Worm (Caenorhabditis elegans): ENCODE results near the gene zmp-4.

Gene zmp-4

DNA sequence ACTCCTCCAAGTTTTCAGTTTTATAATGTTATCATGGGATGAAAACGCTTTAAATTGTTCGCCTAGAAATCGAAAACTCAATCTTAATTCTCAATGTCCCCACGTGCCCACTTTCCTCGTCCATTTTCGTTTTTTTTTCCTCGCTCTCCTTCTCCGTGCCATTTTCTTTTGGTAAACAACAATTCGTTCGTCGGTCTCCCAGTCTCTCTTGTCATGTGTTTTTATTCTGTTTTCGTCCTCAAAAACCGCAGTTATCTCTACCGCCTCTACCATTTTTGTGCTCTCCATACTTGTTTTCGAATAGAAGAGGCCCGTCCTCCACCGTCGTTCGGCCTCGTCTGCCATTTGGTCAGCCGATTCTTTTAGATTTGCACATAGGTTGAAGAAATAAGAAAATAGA, 27.2 kb upstream of the zmp-4 start:
- peak in 1 of 2 experiments; percentile 6 for TF ChIP-seq ztf-11 (tag; optimal IDR thresholded peaks at IDR 0.05)
- peak in 1 of 2 experiments; percentile 35 for TF ChIP-seq lsy-2 (tag; optimal IDR thresholded peaks at IDR 0.05)
- TF ChIP-seq mab-9 (GFP tag; IDR thresholded peaks at IDR 0.05), result no peak
- TF ChIP-seq ceh-63 (GFP tag; optimal IDR thresholded peaks at IDR 0.05), result no peak
- peak; percentile 45 for TF ChIP-seq snu-23 (GFP tag; optimal IDR thresholded peaks at IDR 0.05)
- TF ChIP-seq mep-1 (tag; optimal IDR thresholded peaks at IDR 0.05), result peak; percentile 48
- peak; percentile 6 to 15 (median 6) for TF ChIP-seq dpl-1 (GFP tag; optimal IDR thresholded peaks at IDR 0.05)
- TF ChIP-seq tbx-2 (tag; optimal IDR thresholded peaks at IDR 0.05), result peak; percentile 8
- peak; percentile 2 to 8 for TF ChIP-seq efl-1 (optimal IDR thresholded peaks at IDR 0.05)
- peak in 1 of 2 experiments; percentile 74 for TF ChIP-seq efl-1 (GFP tag; optimal IDR thresholded peaks at IDR 0.05 in 1 of 2)
- TF ChIP-seq pax-3 (tag; optimal IDR thresholded peaks at IDR 0.05), result peak; percentile 51
- TF ChIP-seq elt-2 (tag; optimal IDR thresholded peaks at IDR 0.05), result no peak
- peak; percentile 36 for TF ChIP-seq ama-1 (optimal IDR thresholded peaks at IDR 0.05)
- TF ChIP-seq mdl-1 (tag; optimal IDR thresholded peaks at IDR 0.05), result peak in 1 of 2 experiments; percentile 70
- TF ChIP-seq ceh-88 (GFP tag; IDR thresholded peaks at IDR 0.05), result 0 out of 2 replicates have a peak, but pooled peaks have one; percentile 7
- TF ChIP-seq C16A3.4 (tag; optimal IDR thresholded peaks at IDR 0.05), result peak; percentile 29
- peak; percentile 83 for TF ChIP-seq blmp-1 (tag; optimal IDR thresholded peaks at IDR 0.05)
- peak; percentile 77 for TF ChIP-seq lin-14 (GFP tag; optimal IDR thresholded peaks at IDR 0.05)
- peak; percentile 0 for TF ChIP-seq fkh-8 (tag; optimal IDR thresholded peaks at IDR 0.05)
- no peak for TF ChIP-seq zip-4 (GFP tag; optimal IDR thresholded peaks at IDR 0.05)
- peak; percentile 21 to 52 for TF ChIP-seq lin-35 (GFP tag; optimal IDR thresholded peaks at IDR 0.05)
- peak; percentile 23 for TF ChIP-seq nhr-20 (tag; optimal IDR thresholded peaks at IDR 0.05)
- no peak for TF ChIP-seq nhr-11 (tag; optimal IDR thresholded peaks at IDR 0.05)

DNA sequence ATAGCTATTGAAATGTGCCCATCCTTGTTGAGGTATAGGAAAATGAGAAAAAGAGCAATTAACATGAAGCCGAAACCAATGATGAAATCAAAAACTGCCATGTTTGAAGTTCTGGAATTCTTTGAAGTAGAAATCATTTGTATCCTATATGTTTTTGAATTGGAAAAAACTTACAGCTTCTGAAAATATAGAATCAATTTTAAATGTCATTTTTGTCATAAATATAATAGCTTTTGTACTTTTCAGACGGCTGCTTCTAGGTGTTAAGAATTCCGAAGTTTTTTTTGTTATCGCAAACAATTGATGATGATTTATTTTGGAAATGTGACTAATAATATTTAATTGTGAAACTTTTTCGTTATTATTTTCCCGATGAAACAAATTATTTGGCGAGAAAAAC, 25.6 kb upstream of the zmp-4 start, which contains the start of gene C30G7.4:
Gene C30G7.4, minus strand, starts transcription at position 101 of the 400 bp plus-strand sequence.
- TF ChIP-seq pax-3 (tag; optimal IDR thresholded peaks at IDR 0.05) (no peak), nhr-85 (tag) (no peak), nhr-71 (tag; optimal IDR thresholded peaks at IDR 0.05) (no peak), C34B4.2 (tag; optimal IDR thresholded peaks at IDR 0.05) (no peak), sox-4 (tag; optimal IDR thresholded peaks at IDR 0.05) (no peak), F16B12.6 (tag; optimal IDR thresholded peaks at IDR 0.05) (no peak), lin-39 (tag; optimal IDR thresholded peaks at IDR 0.05) (no peak)

- TF ChIP-seq unc-130 (tag; optimal IDR thresholded peaks at IDR 0.05), result no peak
- TF ChIP-seq nhr-11 (tag; optimal IDR thresholded peaks at IDR 0.05), result no peak
- TF ChIP-seq egl-27 (tag; optimal IDR thresholded peaks at IDR 0.05), result no peak
Observed at ce11 chrV:14945697-14946096, 24.3 kb upstream of the zmp-4 start, which contains the start of gene C30G7.3. Gene C30G7.3 (minus strand): TSS chrV:14945704.

DNA sequence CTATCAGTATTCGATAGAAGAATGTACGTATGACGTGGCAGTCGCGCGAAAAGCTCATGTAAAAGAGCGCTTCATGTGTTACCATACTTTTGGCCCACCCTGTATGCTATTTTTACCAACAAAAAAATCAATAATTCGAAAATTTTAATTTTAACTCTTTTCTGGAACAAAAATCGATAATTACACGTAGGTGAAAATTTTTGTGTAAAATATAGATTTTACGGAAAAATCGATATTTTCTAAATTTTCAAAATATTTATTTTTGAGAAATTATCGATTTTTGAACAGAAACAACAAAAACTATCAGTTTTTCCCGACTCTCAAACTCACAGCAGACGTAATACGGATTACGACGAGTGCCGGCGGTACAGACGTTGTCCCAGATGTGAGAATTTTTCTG, 23.7 kb upstream of the zmp-4 start:
- TF ChIP-seq unc-98 (GFP tag; IDR thresholded peaks at IDR 0.05) (no peak), nhr-84 (tag; optimal IDR thresholded peaks at IDR 0.05) (no peak), rnt-1 (tag; optimal IDR thresholded peaks at IDR 0.05) (no peak), nhr-71 (tag; optimal IDR thresholded peaks at IDR 0.05) (no peak), grh-1 (GFP tag; IDR thresholded peaks at IDR 0.05) (no peak), fkh-8 (tag; optimal IDR thresholded peaks at IDR 0.05) (no peak), hpl-2 (GFP tag; optimal IDR thresholded peaks at IDR 0.05) (no peak), nhr-28 (tag; optimal IDR thresholded peaks at IDR 0.05) (no peak), nhr-90 (tag; optimal IDR thresholded peaks at IDR 0.05; ENCODE audit: poor library complexity) (no peak)

Measured in whole organism, L1 larva.